Worm (Caenorhabditis elegans) whole organism, mixed stage, embryonic: ENCODE data around the gene ZK488.5.

Experiments
- blmp-1 ChIP-seq: fragments of 150-350 bp; optimal IDR thresholded peaks from 2 replicates; lab custom pipeline; 2014; ENCODE audit warnings: missing biosample characterization, missing genetic modification characterization
- ceh-83 ChIP-seq: fragments of 200-800 bp; sonication (Bioruptor generic); optimal IDR thresholded peaks from 2 replicates; lab custom pipeline; 2018; ENCODE audit warnings: mild to moderate bottlenecking, missing genetic modification characterization, missing compliant biosample characterization
- ces-1 ChIP-seq: fragments of 150-350 bp; optimal IDR thresholded peaks from 2 replicates; lab custom pipeline; 2014; ENCODE audit warnings: missing biosample characterization, missing genetic modification reagents, missing genetic modification characterization
- lsy-2 ChIP-seq: fragments of 150-350 bp; optimal IDR thresholded peaks from 2 replicates; lab custom pipeline; 2014; ENCODE audit warnings: missing biosample characterization, missing genetic modification characterization

DNA sequence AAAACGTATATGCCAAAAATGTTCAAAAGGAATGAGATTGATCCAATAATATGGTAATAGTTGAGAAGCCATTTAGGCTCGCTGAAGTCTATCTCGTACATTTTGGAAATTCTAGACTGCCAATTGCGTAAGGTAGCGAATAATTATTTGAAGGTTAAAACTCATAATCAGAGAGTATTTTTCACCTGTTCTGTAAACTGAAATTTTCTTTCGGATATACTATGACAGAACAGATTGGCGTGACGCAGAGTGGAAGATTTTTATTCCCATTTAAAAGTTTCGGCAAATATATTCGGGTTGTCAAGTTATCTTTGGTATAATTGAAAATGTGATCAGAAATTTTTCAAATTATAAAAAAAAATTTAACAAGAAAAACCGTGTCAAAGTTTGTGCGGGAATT lies 25.0 kb upstream of the ZK488.5 start, which contains the start of gene sri-72:
- no peak for TF ChIP-seq lsy-2 (tag; lab: Kevin White, UChicago)
- no peak for TF ChIP-seq ces-1 (GFP tag; lab: Kevin White, UChicago)
- no peak for TF ChIP-seq ceh-83 (GFP tag; lab: Kevin White, UChicago)
- no peak for TF ChIP-seq blmp-1 (tag; lab: Kevin White, UChicago)
